Fruit fly (Drosophila melanogaster) whole organism, pupa: ENCODE data around the gene Nrg.

Experiments used
- CG10348 ChIP-seq: fragments of 200-800 bp; sonication (Bioruptor generic); IDR thresholded peaks from 2 replicates; pipeline ENCODE4 v1.3.6; 2022; ENCODE audit warnings: missing biosample characterization, missing genetic modification characterization
- CG12605 ChIP-seq: fragments of 200-800 bp; sonication (Bioruptor generic); IDR thresholded peaks from 2 replicates; pipeline ENCODE4 v1.3.6; 2022; ENCODE audit warnings: missing biosample characterization, missing genetic modification characterization
- CG13204 ChIP-seq: fragments of 200-800 bp; sonication (Bioruptor generic); optimal IDR thresholded peaks from 2 replicates; lab custom pipeline; 2018; ENCODE audit warnings: missing biosample characterization, mild to moderate bottlenecking, missing genetic modification characterization, moderate library complexity
- CG14655 ChIP-seq: fragments of 200-800 bp; sonication (Bioruptor generic); optimal IDR thresholded peaks from 3 replicates; lab custom pipeline; 2017; ENCODE audit warnings: mild to moderate bottlenecking, missing biosample characterization, missing genetic modification reagents, missing genetic modification characterization
- CG15710 ChIP-seq: fragments of 200-800 bp; sonication (Bioruptor generic); optimal IDR thresholded peaks from 2 replicates; lab custom pipeline; 2018; ENCODE audit warnings: missing biosample characterization, mild to moderate bottlenecking, missing genetic modification characterization, moderate library complexity
- CG17806 ChIP-seq: fragments of 200-800 bp; sonication (Bioruptor generic); optimal IDR thresholded peaks from 2 replicates; lab custom pipeline; 2018; ENCODE audit warnings: missing biosample characterization, mild to moderate bottlenecking, missing genetic modification characterization, moderate library complexity
- CG32121 ChIP-seq: fragments of 200-800 bp; sonication (Bioruptor generic); IDR thresholded peaks from 2 replicates; pipeline ENCODE4 v1.3.6; 2022; ENCODE audit warnings: missing biosample characterization, missing genetic modification characterization
- CG34367 ChIP-seq: fragments of 200-800 bp; sonication (Bioruptor generic); optimal IDR thresholded peaks from 2 replicates; lab custom pipeline; 2018; ENCODE audit warnings: missing biosample characterization, mild to moderate bottlenecking, missing genetic modification characterization
- CG4496 ChIP-seq: fragments of 200-800 bp; sonication (Bioruptor generic); IDR thresholded peaks from 3 replicates; pipeline ENCODE4 v1.3.6; 2022; ENCODE audit warnings: missing biosample characterization, missing genetic modification characterization
- CG8159 ChIP-seq: fragments of 200-800 bp; sonication (Bioruptor generic); optimal IDR thresholded peaks from 3 replicates; lab custom pipeline; 2018; ENCODE audit warnings: missing biosample characterization, mild to moderate bottlenecking, missing genetic modification characterization, moderate library complexity
- CG8301 ChIP-seq: fragments of 200-800 bp; sonication (Bioruptor generic); optimal IDR thresholded peaks from 2 replicates; lab custom pipeline; 2018; ENCODE audit warnings: missing biosample characterization, mild to moderate bottlenecking, missing genetic modification characterization
- CG9948 ChIP-seq: fragments of 200-800 bp; sonication (Bioruptor generic); optimal IDR thresholded peaks from 2 replicates; lab custom pipeline; 2018; ENCODE audit warnings: missing biosample characterization, mild to moderate bottlenecking, missing genetic modification characterization, moderate library complexity
- D1 ChIP-seq: fragments of 200-800 bp; sonication (Bioruptor generic); optimal IDR thresholded peaks from 2 replicates; lab custom pipeline; 2018; ENCODE audit warnings: missing biosample characterization, mild to moderate bottlenecking, missing genetic modification characterization, moderate library complexity
- EcR ChIP-seq: fragments of 200-800 bp; sonication (Bioruptor generic); optimal IDR thresholded peaks from 3 replicates; lab custom pipeline; 2019; ENCODE audit warnings: missing biosample characterization, missing genetic modification characterization, mild to moderate bottlenecking, moderate library complexity, missing genetic modification reagents
- Ets98B ChIP-seq: fragments of 200-800 bp; sonication (Bioruptor generic); IDR thresholded peaks from 2 replicates; pipeline ENCODE4 v1.3.6; 2022; ENCODE audit warnings: missing biosample characterization, missing genetic modification characterization
- Pif1A ChIP-seq: fragments of 200-800 bp; sonication (Bioruptor generic); optimal IDR thresholded peaks from 3 replicates; lab custom pipeline; 2016; ENCODE audit warnings: missing biosample characterization, missing genetic modification characterization
- Pif1B ChIP-seq: fragments of 200-800 bp; sonication (Bioruptor generic); optimal IDR thresholded peaks from 3 replicates; lab custom pipeline; 2016; ENCODE audit warnings: missing biosample characterization, missing genetic modification characterization
- Snoo ChIP-seq: fragments of 200-800 bp; sonication (Bioruptor generic); optimal IDR thresholded peaks from 3 replicates; lab custom pipeline; 2017; ENCODE audit warnings: missing biosample characterization, mild to moderate bottlenecking, missing genetic modification characterization, inconsistent platforms
- fd96Ca ChIP-seq: fragments of 200-800 bp; sonication (Bioruptor generic); IDR thresholded peaks from 3 replicates; pipeline ENCODE4 v1.3.6; 2022; ENCODE audit warnings: missing biosample characterization, missing genetic modification characterization
- gl ChIP-seq: fragments of 200-800 bp; sonication (Bioruptor generic); optimal IDR thresholded peaks from 2 replicates; lab custom pipeline; 2018; ENCODE audit warnings: missing biosample characterization, mild to moderate bottlenecking, missing genetic modification characterization
- rn ChIP-seq: fragments of 200-800 bp; sonication (Bioruptor generic); IDR thresholded peaks from 2 replicates; pipeline ENCODE4 v1.3.6; 2022; ENCODE audit warnings: missing biosample characterization, missing genetic modification characterization

Nrg gene

DNA sequence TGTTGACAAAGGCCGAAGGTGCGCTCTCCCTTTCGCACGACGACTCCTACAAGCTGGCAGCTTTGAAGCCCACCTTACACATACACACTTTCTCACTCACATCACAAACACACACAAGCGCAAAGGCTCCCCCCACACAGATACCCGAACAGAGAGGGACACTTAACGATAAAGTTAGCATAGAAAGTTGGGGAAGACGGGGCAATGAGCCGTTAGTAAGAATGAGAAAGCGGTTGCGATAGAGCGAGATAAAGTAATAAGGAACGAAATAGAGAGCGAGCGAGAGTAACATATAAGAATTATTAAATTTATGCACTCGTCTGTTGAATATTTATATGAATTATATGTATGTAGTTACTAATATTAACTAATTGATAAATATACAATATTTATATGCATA is 51.9 kb downstream of the Nrg start:
- TF ChIP-seq CG32121 (GFP tag; lab: Robert Waterston, UW), result no peak
- peak; percentile 13 for TF ChIP-seq EcR (GFP tag; lab: Kevin White, UChicago)

DNA sequence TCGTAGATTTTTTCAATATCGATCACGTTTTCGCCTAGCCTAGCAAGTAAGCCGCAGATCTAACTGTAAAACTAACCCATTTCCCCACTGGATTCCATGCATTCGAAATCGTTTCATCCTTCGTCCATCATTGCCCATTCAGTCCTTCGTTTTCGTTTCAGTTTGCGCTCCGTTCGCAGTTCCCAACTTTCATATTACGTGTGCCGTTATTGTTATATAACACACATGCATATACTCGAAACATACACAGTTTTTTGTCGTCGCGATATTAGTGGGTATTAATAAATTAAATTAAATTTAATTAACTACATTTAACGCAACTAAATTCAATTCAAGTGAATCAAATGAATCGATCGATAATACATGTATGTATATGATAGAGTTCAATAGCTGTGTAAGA is 52.5 kb downstream of the Nrg start:
- TF ChIP-seq EcR (GFP tag; lab: Kevin White, UChicago) (no peak), Pif1B (GFP tag; lab: Kevin White, UChicago) (no peak), CG34367 (no peak), CG17806 (tag; lab: Kevin White, UChicago) (no peak), CG8159 (tag; lab: Kevin White, UChicago) (no peak), rn (GFP tag; lab: Robert Waterston, UW) (no peak), CG13204 (GFP tag; lab: Kevin White, UChicago) (no peak), Pif1A (GFP tag; lab: Kevin White, UChicago) (no peak)

DNA sequence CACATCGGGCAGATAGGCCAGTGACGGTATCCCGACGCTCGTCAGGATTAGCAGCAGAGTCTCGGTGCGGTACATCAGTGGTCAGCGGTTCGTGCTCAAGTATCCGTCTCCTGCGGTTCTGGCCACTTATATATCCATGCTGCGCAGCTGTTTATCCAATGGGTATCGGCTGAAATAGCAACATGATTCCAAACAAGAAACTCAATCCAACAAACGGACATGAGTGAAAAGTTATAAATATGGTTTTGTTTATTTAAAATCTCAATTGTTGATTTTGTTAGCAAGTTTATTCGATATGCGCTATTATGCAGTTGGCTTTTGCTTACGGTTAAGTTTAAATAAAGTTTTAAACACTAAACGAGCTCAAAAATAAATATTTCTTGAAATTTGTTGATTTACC is 53.7 kb downstream of the Nrg start, which contains the start of gene CG12111:
Gene CG12111 (minus strand): TSS at position 101 of the 400 bp plus-strand sequence.
- TF ChIP-seq CG12605, result no peak
- no peak for TF ChIP-seq Pif1B (GFP tag; lab: Kevin White, UChicago)
- TF ChIP-seq Pif1A (GFP tag; lab: Kevin White, UChicago), result no peak
- TF ChIP-seq CG32121 (GFP tag; lab: Robert Waterston, UW), result no peak
- no peak for TF ChIP-seq rn (GFP tag; lab: Robert Waterston, UW)
- TF ChIP-seq, all 21 proteins: peak for 0

DNA sequence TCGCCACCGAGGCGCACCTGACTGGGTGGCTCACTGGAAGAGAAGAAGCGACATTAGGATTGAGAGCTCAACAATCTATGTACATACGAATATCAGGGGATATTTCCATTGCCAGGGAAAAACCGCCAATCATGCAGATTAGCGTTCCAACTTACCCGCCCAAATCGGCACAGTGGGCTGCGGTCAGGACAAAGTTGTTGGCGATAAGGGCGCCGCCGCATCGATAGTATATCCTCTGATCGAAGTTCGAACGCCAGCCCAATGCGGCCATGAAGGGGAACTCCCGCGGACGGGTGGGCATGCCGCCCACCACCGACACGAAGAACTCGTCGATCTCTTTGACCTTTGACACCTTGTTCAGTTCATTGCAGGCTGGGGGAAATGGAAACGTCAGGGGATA is 54.8 kb downstream of the Nrg start:
- TF ChIP-seq CG17806 (tag; lab: Kevin White, UChicago) (no peak), gl (no peak), rn (GFP tag; lab: Robert Waterston, UW) (no peak), Pif1B (GFP tag; lab: Kevin White, UChicago) (no peak)

DNA sequence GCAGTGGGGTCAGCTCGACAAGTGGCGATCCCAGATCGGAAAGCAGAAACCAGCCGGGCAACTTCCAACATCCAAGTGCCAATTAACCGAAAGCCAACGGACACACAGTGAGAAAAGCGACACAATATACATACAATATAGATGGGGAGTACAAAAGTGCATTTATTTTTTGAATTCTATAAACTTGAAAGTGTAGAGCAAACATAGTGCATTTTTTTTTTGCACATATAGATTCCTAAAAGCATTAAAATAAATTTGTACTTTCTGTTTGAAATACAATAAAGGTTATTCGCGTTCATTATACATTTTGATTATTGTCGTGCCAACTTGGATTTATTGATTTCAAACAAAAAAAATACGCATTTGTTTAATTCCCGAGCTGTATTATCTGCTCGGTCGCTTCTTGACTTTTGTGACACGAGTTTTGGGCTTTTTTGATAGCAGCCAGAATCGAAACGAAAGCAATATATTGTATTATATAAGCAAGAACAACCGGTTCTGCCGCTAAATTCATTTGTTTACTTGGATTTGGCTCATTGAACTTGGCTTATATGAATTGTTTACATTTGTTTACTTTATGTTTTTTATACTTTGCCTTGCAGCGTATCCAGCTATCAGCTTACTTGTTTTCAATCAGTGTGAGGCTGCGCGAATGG is 55.9 kb downstream of the Nrg start, which contains the start of gene spirit:
Gene spirit (minus strand): TSS at position 655 of the 656 bp plus-strand sequence.
- no peak for TF ChIP-seq CG17806 (tag; lab: Kevin White, UChicago)
- 0 out of 2 replicates have a peak, but pooled peaks have one; percentile 10 for TF ChIP-seq Ets98B (GFP tag; lab: Robert Waterston, UW)
- TF ChIP-seq gl, result no peak
- no peak for TF ChIP-seq fd96Ca (GFP tag; lab: Robert Waterston, UW)
- no peak for TF ChIP-seq D1
- peak; percentile 14 for TF ChIP-seq CG14655 (GFP tag; lab: Kevin White, UChicago)
- no peak for TF ChIP-seq CG10348 (GFP tag; lab: Robert Waterston, UW)
- TF ChIP-seq EcR (GFP tag; lab: Kevin White, UChicago), result no peak
- TF ChIP-seq CG15710 (tag; lab: Kevin White, UChicago), result no peak
- no peak for TF ChIP-seq CG32121 (GFP tag; lab: Robert Waterston, UW)
- TF ChIP-seq CG13204 (GFP tag; lab: Kevin White, UChicago), result no peak
- peak; percentile 1 for TF ChIP-seq CG8301 (tag; lab: Kevin White, UChicago)
- TF ChIP-seq rn (GFP tag; lab: Robert Waterston, UW), result no peak
- no peak for TF ChIP-seq CG8159 (tag; lab: Kevin White, UChicago)

DNA sequence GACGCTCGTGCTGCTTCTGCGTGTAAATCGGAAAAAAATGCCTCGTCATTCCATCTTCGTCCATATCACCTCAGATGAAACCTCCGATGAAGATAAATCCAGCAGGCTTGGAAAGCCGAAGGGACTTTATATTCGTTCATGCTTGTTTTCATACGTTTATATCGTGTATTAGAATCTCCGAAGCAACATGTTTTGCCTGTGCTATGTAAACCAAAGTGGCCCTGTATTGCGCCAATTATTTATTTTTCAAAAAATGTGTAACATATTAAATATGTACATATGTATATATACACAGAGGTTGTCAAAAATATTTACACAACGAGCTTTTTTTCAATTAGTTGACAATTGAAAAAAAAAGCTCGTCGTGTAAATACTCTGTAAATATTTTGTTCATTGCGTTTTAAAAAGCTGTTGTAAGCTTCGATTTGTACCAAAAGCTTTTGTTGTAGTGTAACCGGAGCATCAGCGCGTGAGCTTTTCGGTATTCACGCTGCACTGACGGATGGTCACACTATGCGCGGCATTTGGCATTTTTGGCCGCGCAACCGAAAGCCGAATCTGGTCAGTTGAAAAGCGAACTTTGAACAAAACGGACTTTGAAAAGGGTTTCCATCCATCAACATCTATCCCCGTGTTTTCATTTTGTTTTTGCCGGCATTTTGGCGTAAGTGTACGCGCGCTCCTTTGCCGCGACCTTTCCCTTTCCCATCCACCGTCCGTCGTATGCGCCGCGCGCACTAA is 56.7 kb downstream of the Nrg start, which contains the start of gene CG12065:
Gene CG12065 (plus strand): TSS at position 563 of the 741 bp plus-strand sequence.
- no peak for TF ChIP-seq CG8301 (tag; lab: Kevin White, UChicago)
- no peak; the same call in 1 of the 2 replicates for TF ChIP-seq CG12605
- no peak for TF ChIP-seq CG32121 (GFP tag; lab: Robert Waterston, UW)
- TF ChIP-seq Pif1A (GFP tag; lab: Kevin White, UChicago), result peak; percentile 25
- TF ChIP-seq CG8159 (tag; lab: Kevin White, UChicago), result peak; percentile 2
- TF ChIP-seq Pif1B (GFP tag; lab: Kevin White, UChicago), result peak; percentile 48

DNA sequence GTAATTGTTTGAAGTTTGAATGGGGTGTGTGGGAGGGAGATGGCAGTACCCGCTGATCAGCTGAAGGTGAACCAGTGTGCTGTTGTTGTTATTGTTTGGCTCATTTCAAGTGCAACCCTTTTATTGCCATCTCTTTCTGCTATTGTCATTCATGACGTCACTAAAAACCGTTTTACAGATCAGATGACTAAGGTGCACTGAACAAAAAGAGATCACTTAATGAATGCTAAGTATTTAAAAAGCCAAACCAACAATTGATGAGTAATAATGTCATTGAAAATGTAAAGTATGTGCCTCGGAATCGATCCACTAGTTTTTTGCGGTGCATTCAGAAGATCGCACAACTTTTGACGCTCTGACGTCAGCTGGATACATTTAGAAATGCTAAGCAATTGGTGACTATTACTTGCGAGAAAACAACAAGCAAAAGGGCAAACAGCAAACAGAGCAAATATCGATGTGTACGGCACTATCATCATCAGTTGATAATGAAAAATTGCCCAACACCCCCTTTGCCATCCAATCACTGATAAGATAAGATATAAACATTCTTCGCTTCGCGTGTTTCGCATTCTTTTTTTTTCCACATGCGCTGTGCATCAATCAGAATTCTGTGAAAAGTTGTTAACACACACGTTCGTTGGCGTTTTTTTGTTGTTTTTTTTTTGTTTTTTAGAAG is 57.6 kb downstream of the Nrg start:
- TF ChIP-seq CG17806 (tag; lab: Kevin White, UChicago) (peak; percentile 45), CG14655 (GFP tag; lab: Kevin White, UChicago) (peak; percentile 51), CG15710 (tag; lab: Kevin White, UChicago) (peak; percentile 21), CG10348 (GFP tag; lab: Robert Waterston, UW) (no peak), D1 (no peak), CG32121 (GFP tag; lab: Robert Waterston, UW) (no peak), CG12605 (peak; percentile 25), fd96Ca (GFP tag; lab: Robert Waterston, UW) (peak; percentile 48; the same call in 2 of the 3 replicates), Pif1B (GFP tag; lab: Kevin White, UChicago) (peak; percentile 58), CG8159 (tag; lab: Kevin White, UChicago) (peak; percentile 58), CG4496 (GFP tag; lab: Robert Waterston, UW) (peak; percentile 30; the same call in 1 of the 3 replicates), Snoo (tag; lab: Kevin White, UChicago) (peak; percentile 46), CG34367 (peak; percentile 33), CG8301 (tag; lab: Kevin White, UChicago) (peak; percentile 48), CG9948 (peak; percentile 29), rn (GFP tag; lab: Robert Waterston, UW) (0 out of 2 replicates have a peak, but pooled peaks have one; percentile 4), Ets98B (GFP tag; lab: Robert Waterston, UW) (peak; percentile 31; the same call in 1 of the 2 replicates), Pif1A (GFP tag; lab: Kevin White, UChicago) (peak; percentile 52), EcR (GFP tag; lab: Kevin White, UChicago) (no peak), gl (no peak), CG13204 (GFP tag; lab: Kevin White, UChicago) (no peak)
